3 worm cellular contexts compared by ENCODE assay signal in the genomic region with DNA sequence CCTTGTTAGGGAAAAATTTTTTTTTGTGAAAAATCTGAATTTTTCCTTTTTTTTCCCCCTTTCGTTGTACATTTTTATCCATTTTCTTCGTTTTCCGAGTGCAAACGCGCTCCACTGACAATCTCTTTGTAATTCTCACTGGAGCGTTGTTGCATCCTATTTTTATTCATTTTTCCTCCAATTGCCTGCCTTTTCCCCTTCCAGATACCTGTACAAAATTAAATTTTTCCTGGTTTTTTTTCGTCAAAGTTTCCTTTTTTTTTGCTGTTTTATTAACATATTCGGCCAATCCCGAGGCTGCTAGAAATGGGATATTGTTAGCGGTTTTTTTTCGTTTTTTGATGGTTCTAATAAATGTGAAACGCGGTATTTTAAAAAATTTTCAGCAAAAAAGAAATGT.
TF ChIP-seq lines count a peak whose summit lies in the region.

No protein-coding gene starts in this region.

TF ChIP-seq in whole organism, L2 larva, 48 proteins besides CTCF, POLR2A, EP300 and RAD21 (continued from another document):
- TF ChIP-seq aly-2 (tag; optimal IDR thresholded peaks at IDR 0.05; lab: Kevin White, UChicago) = no peak
TF ChIP-seq in whole organism, L2 larva: peak in this region for 3.

TF ChIP-seq in whole organism, L4 larva, 104 proteins besides CTCF, POLR2A, EP300 and RAD21 (continued from another document):
- TF ChIP-seq unc-130 (GFP tag; optimal IDR thresholded peaks at IDR 0.05; lab: Kevin White, UChicago) (peak; percentile 41), cey-2 (tag; optimal IDR thresholded peaks at IDR 0.05; lab: Kevin White, UChicago; ENCODE audit: borderline replicate concordance, insufficient read depth) (no peak), nhr-42 (GFP tag; IDR thresholded peaks at IDR 0.05; lab: Robert Waterston, UW) (0 out of 2 replicates have a peak, but pooled peaks have one; percentile 31), ceh-44 (GFP tag; IDR thresholded peaks at IDR 0.05; lab: Robert Waterston, UW) (no peak), T20F7.1 (GFP tag; optimal IDR thresholded peaks at IDR 0.05; lab: Kevin White, UChicago) (peak; percentile 29), duxl-1 (tag; optimal IDR thresholded peaks at IDR 0.05; lab: Kevin White, UChicago; ENCODE audit: poor library complexity) (peak; percentile 53), lin-38 (GFP tag; IDR thresholded peaks at IDR 0.05; lab: Robert Waterston, UW) (peak; percentile 82), arid-1 (GFP tag; conservative IDR thresholded peaks at IDR 0.05; lab: Robert Waterston, UW) (0 out of 2 replicates have a peak, but pooled peaks have one; percentile 23), skn-1 (tag; optimal IDR thresholded peaks at IDR 0.05; lab: Kevin White, UChicago) (no peak), pha-4 (GFP tag; IDR thresholded peaks at IDR 0.05; lab: Robert Waterston, UW) (peak; percentile 25; the same call in 1 of the 2 replicates), pha-4 (tag; optimal IDR thresholded peaks at IDR 0.05; lab: Kevin White, UChicago) (no peak), sdz-12 (GFP tag; optimal IDR thresholded peaks at IDR 0.05; lab: Kevin White, UChicago) (peak; percentile 43), nhr-10 (tag; optimal IDR thresholded peaks at IDR 0.05; lab: Kevin White, UChicago) (no peak), set-16 (GFP tag; IDR thresholded peaks at IDR 0.05; lab: Robert Waterston, UW) (no peak), gei-8 (GFP tag; optimal IDR thresholded peaks at IDR 0.05; lab: Kevin White, UChicago) (peak; percentile 20), spr-3 (GFP tag; optimal IDR thresholded peaks at IDR 0.05; lab: Kevin White, UChicago) (peak; percentile 40), nhr-48 (tag; optimal IDR thresholded peaks at IDR 0.05; lab: Kevin White, UChicago) (peak; percentile 2)

TF ChIP-seq in whole organism, young adult, 124 proteins besides CTCF, POLR2A, EP300 and RAD21 (continued from another document):
- TF ChIP-seq egl-44 (GFP tag; IDR thresholded peaks at IDR 0.05; lab: Robert Waterston, UW) (no peak), atf-7 (tag; optimal IDR thresholded peaks at IDR 0.05; lab: Kevin White, UChicago) (peak; percentile 57), him-1 (tag; optimal IDR thresholded peaks at IDR 0.05; lab: Kevin White, UChicago) (peak; percentile 84), nfya-2 (GFP tag; IDR thresholded peaks at IDR 0.05; lab: Robert Waterston, UW) (no peak), pha-4 (tag; optimal IDR thresholded peaks at IDR 0.05; lab: Kevin White, UChicago) (no peak), ceh-27 (GFP tag; optimal IDR thresholded peaks at IDR 0.05; lab: Kevin White, UChicago) (no peak), lsy-27 (tag; optimal IDR thresholded peaks at IDR 0.05; lab: Kevin White, UChicago; ENCODE audit: borderline replicate concordance, insufficient read depth) (no peak), ztf-28 (GFP tag; IDR thresholded peaks at IDR 0.05; lab: Robert Waterston, UW) (no peak), ztf-18 (tag; optimal IDR thresholded peaks at IDR 0.05; lab: Kevin White, UChicago) (no peak), F33H1.4 (GFP tag; IDR thresholded peaks at IDR 0.05; lab: Robert Waterston, UW) (no peak), let-607 (tag; optimal IDR thresholded peaks at IDR 0.05; lab: Kevin White, UChicago) (no peak), F22D6.2 (tag; optimal IDR thresholded peaks at IDR 0.05; lab: Kevin White, UChicago) (no peak), snpc-1.1 (tag; optimal IDR thresholded peaks at IDR 0.05; lab: Kevin White, UChicago; ENCODE audit: insufficient read depth) (no peak), zim-3 (tag; optimal IDR thresholded peaks at IDR 0.05; lab: Kevin White, UChicago) (no peak), ztf-25 (GFP tag; IDR thresholded peaks at IDR 0.05; lab: Robert Waterston, UW) (no peak; the same call in 1 of the 2 replicates), ZK185.1 (tag; optimal IDR thresholded peaks at IDR 0.05; lab: Kevin White, UChicago; ENCODE audit: poor library complexity, severe bottlenecking) (peak; percentile 30), attf-3 (GFP tag; conservative IDR thresholded peaks at IDR 0.05; lab: Robert Waterston, UW) (no peak), ceh-79 (tag; optimal IDR thresholded peaks at IDR 0.05; lab: Kevin White, UChicago) (peak; percentile 85), nhr-27 (tag; optimal IDR thresholded peaks at IDR 0.05; lab: Kevin White, UChicago) (peak; percentile 49), hlh-26 (GFP tag; conservative IDR thresholded peaks at IDR 0.05; lab: Robert Waterston, UW) (no peak), nfya-1 (tag; optimal IDR thresholded peaks at IDR 0.05; lab: Kevin White, UChicago; ENCODE audit: borderline replicate concordance, insufficient read depth) (no peak), nhr-90 (tag; optimal IDR thresholded peaks at IDR 0.05; lab: Kevin White, UChicago) (no peak), ets-4 (GFP tag; optimal IDR thresholded peaks at IDR 0.05; lab: Kevin White, UChicago) (no peak), xnd-1 (tag; optimal IDR thresholded peaks at IDR 0.05; lab: Kevin White, UChicago) (peak; percentile 7), F23B12.7 (tag; optimal IDR thresholded peaks at IDR 0.05; lab: Kevin White, UChicago; ENCODE audit: insufficient read depth) (no peak), mcd-1 (GFP tag; IDR thresholded peaks at IDR 0.05; lab: Robert Waterston, UW) (peak; percentile 65), akir-1 (GFP tag; optimal IDR thresholded peaks at IDR 0.05; lab: Kevin White, UChicago) (no peak), dox-1 (GFP tag; IDR thresholded peaks at IDR 0.05; lab: Robert Waterston, UW) (no peak), snpc-4 (GFP tag; optimal IDR thresholded peaks at IDR 0.05; lab: Kevin White, UChicago) (no peak), snpc-4 (tag; optimal IDR thresholded peaks at IDR 0.05; lab: Kevin White, UChicago) (peak in 2 of 4 experiments; percentile 27 to 37), tbp1 (GFP tag; optimal IDR thresholded peaks at IDR 0.05; lab: Kevin White, UChicago) (no peak), hlh-12 (tag; optimal IDR thresholded peaks at IDR 0.05; lab: Kevin White, UChicago) (no peak), nhr-179 (tag; optimal IDR thresholded peaks at IDR 0.05; lab: Kevin White, UChicago) (no peak), hrde-1 (tag; optimal IDR thresholded peaks at IDR 0.05; lab: Kevin White, UChicago; ENCODE audit: borderline replicate concordance) (peak; percentile 94), chd-7 (tag; optimal IDR thresholded peaks at IDR 0.05; lab: Kevin White, UChicago) (peak; percentile 82), attf-6 (GFP tag; IDR thresholded peaks at IDR 0.05; lab: Robert Waterston, UW) (0 out of 2 replicates have a peak, but pooled peaks have one; percentile 13), Y67H2A.10 (GFP tag; conservative IDR thresholded peaks at IDR 0.05; lab: Robert Waterston, UW) (no peak), lsl-1 (GFP tag; optimal IDR thresholded peaks at IDR 0.05; lab: Kevin White, UChicago) (peak; percentile 19), Y53G8AR.9 (GFP tag; conservative IDR thresholded peaks at IDR 0.05; lab: Robert Waterston, UW) (0 out of 2 replicates have a peak, but pooled peaks have one; percentile 42), hmg-20 (GFP tag; IDR thresholded peaks at IDR 0.05; lab: Robert Waterston, UW) (no peak), madf-10 (tag; optimal IDR thresholded peaks at IDR 0.05; lab: Kevin White, UChicago) (no peak), repo-1 (tag; optimal IDR thresholded peaks at IDR 0.05; lab: Kevin White, UChicago) (peak; percentile 30), madf-6 (GFP tag; IDR thresholded peaks at IDR 0.05; lab: Robert Waterston, UW) (peak; percentile 38), T07F8.4 (tag; optimal IDR thresholded peaks at IDR 0.05; lab: Kevin White, UChicago) (no peak), Y56A3A.18 (GFP tag; IDR thresholded peaks at IDR 0.05; lab: Robert Waterston, UW) (peak; percentile 56; the same call in 1 of the 2 replicates), tbx-9 (tag; optimal IDR thresholded peaks at IDR 0.05; lab: Kevin White, UChicago; ENCODE audit: borderline replicate concordance) (no peak), mes-4 (tag; optimal IDR thresholded peaks at IDR 0.05; lab: Kevin White, UChicago) (peak; percentile 48), cebp-2 (GFP tag; IDR thresholded peaks at IDR 0.05; lab: Robert Waterston, UW) (no peak), lin-40 (tag; optimal IDR thresholded peaks at IDR 0.05; lab: Kevin White, UChicago) (peak; percentile 19), nhr-80 (tag; optimal IDR thresholded peaks at IDR 0.05; lab: Kevin White, UChicago) (no peak), cebp-1 (GFP tag; IDR thresholded peaks at IDR 0.05; lab: Robert Waterston, UW) (no peak), cebp-1 (tag; optimal IDR thresholded peaks at IDR 0.05; lab: Kevin White, UChicago) (peak; percentile 43), hsf-1 (GFP tag; IDR thresholded peaks at IDR 0.05; lab: Robert Waterston, UW) (0 out of 2 replicates have a peak, but pooled peaks have one; percentile 34), egrh-3 (GFP tag; IDR thresholded peaks at IDR 0.05; lab: Robert Waterston, UW) (no peak), mxl-1 (tag; optimal IDR thresholded peaks at IDR 0.05; lab: Kevin White, UChicago) (peak; percentile 18), aptf-2 (GFP tag; conservative IDR thresholded peaks at IDR 0.05; lab: Robert Waterston, UW) (no peak), lin-26 (GFP tag; IDR thresholded peaks at IDR 0.05; lab: Robert Waterston, UW) (no peak), madf-3 (GFP tag; IDR thresholded peaks at IDR 0.05; lab: Robert Waterston, UW) (no peak), bed-2 (GFP tag; IDR thresholded peaks at IDR 0.05; lab: Robert Waterston, UW) (no peak), snpc-1.3 (tag; optimal IDR thresholded peaks at IDR 0.05; lab: Kevin White, UChicago; ENCODE audit: insufficient read depth) (no peak), lir-1 (GFP tag; conservative IDR thresholded peaks at IDR 0.05; lab: Robert Waterston, UW) (no peak), F57A8.1 (GFP tag; optimal IDR thresholded peaks at IDR 0.05; lab: Kevin White, UChicago) (no peak), die-1 (tag; optimal IDR thresholded peaks at IDR 0.05; lab: Kevin White, UChicago) (peak; percentile 37), rpc-1 (optimal IDR thresholded peaks at IDR 0.05; lab: Kevin White, UChicago) (no peak), rpc-1 (tag; optimal IDR thresholded peaks at IDR 0.05; lab: Kevin White, UChicago) (no peak), F55B11.4 (tag; optimal IDR thresholded peaks at IDR 0.05; lab: Kevin White, UChicago; ENCODE audit: borderline replicate concordance, insufficient read depth) (no peak), gei-17 (GFP tag; optimal IDR thresholded peaks at IDR 0.05; lab: Kevin White, UChicago) (no peak), mel-28 (tag; optimal IDR thresholded peaks at IDR 0.05; lab: Kevin White, UChicago; ENCODE audit: borderline replicate concordance) (no peak), lin-35 (GFP tag; optimal IDR thresholded peaks at IDR 0.05; lab: Kevin White, UChicago) (peak in 1 of 3 experiments; percentile 27), zfh-2 (GFP tag; conservative IDR thresholded peaks at IDR 0.05; lab: Robert Waterston, UW) (no peak), snpc-3.4 (tag; optimal IDR thresholded peaks at IDR 0.05; lab: Kevin White, UChicago) (no peak), Y79H2A.3 (GFP tag; conservative IDR thresholded peaks at IDR 0.05; lab: Robert Waterston, UW) (no peak), lag-1 (GFP tag; IDR thresholded peaks at IDR 0.05; lab: Robert Waterston, UW) (no peak), ceh-40 (GFP tag; IDR thresholded peaks at IDR 0.05; lab: Robert Waterston, UW) (0 out of 2 replicates have a peak, but pooled peaks have one; percentile 17), T26A5.8 (tag; optimal IDR thresholded peaks at IDR 0.05; lab: Kevin White, UChicago) (peak; percentile 19), rcor-1 (GFP tag; IDR thresholded peaks at IDR 0.05; lab: Robert Waterston, UW) (no peak), ama-1 (optimal IDR thresholded peaks at IDR 0.05; lab: Kevin White, UChicago) (no peak), ama-1 (GFP tag; optimal IDR thresholded peaks at IDR 0.05; lab: Kevin White, UChicago) (peak in 1 of 2 experiments; percentile 14), bed-1 (GFP tag; IDR thresholded peaks at IDR 0.05; lab: Robert Waterston, UW) (no peak), ccch-3 (GFP tag; optimal IDR thresholded peaks at IDR 0.05; lab: Kevin White, UChicago) (no peak), C06A6.2 (GFP tag; conservative IDR thresholded peaks at IDR 0.05; lab: Robert Waterston, UW) (no peak), tlf-1 (GFP tag; optimal IDR thresholded peaks at IDR 0.05; lab: Kevin White, UChicago) (no peak), ceh-91 (GFP tag; IDR thresholded peaks at IDR 0.05; lab: Robert Waterston, UW) (0 out of 2 replicates have a peak, but pooled peaks have one; percentile 31), dpl-1 (GFP tag; optimal IDR thresholded peaks at IDR 0.05; lab: Kevin White, UChicago) (no peak), athp-1 (tag; optimal IDR thresholded peaks at IDR 0.05; lab: Kevin White, UChicago) (peak; percentile 94), ekl-4 (GFP tag; IDR thresholded peaks at IDR 0.05; lab: Robert Waterston, UW) (peak; percentile 56), unc-62 (GFP tag; optimal IDR thresholded peaks at IDR 0.05; lab: Kevin White, UChicago) (no peak)
TF ChIP-seq in whole organism, young adult: peak in this region for 44.
